Fruit fly (Drosophila melanogaster) whole organism, embryonic: Measurements from ENCODE around the gene Ir87a.

Experiments
- Aef1 ChIP-seq: fragments of 200-800 bp; sonication (Bioruptor generic); IDR thresholded peaks from 3 replicates; pipeline ENCODE4 v1.3.6; 2022; ENCODE audit warnings: missing biosample characterization, missing genetic modification characterization
- Bgb ChIP-seq: fragments of 200-800 bp; sonication (Bioruptor generic); IDR thresholded peaks from 2 replicates; pipeline ENCODE4 v1.3.6; 2022; ENCODE audit warnings: missing biosample characterization, missing genetic modification characterization; ENCODE audit not compliant: partially characterized antibody
- CG10274 ChIP-seq: fragments of 200-800 bp; sonication (Bioruptor generic); optimal IDR thresholded peaks from 3 replicates; lab custom pipeline; 2017; ENCODE audit warnings: missing biosample characterization, mild to moderate bottlenecking, missing genetic modification characterization
- CG10462 ChIP-seq: fragments of 200-800 bp; sonication (Bioruptor generic); optimal IDR thresholded peaks from 2 replicates; lab custom pipeline; 2016; ENCODE audit warnings: missing biosample characterization, missing genetic modification characterization
- CG10959 ChIP-seq: fragments of 200-800 bp; sonication (Bioruptor generic); IDR thresholded peaks from 2 replicates; pipeline ENCODE4 v1.3.6; 2022; ENCODE audit warnings: missing biosample characterization, missing genetic modification characterization
- CG11085 ChIP-seq: fragments of 200-800 bp; sonication (Bioruptor generic); IDR thresholded peaks from 2 replicates; pipeline ENCODE4 v1.3.6; 2022; ENCODE audit warnings: missing biosample characterization, missing genetic modification characterization
- CG13624 ChIP-seq: fragments of 200-800 bp; sonication (Bioruptor generic); optimal IDR thresholded peaks from 2 replicates; lab custom pipeline; 2016; ENCODE audit warnings: missing biosample characterization, missing genetic modification characterization
- CG13775 ChIP-seq: fragments of 200-800 bp; sonication (Bioruptor generic); optimal IDR thresholded peaks from 3 replicates; lab custom pipeline; 2017; ENCODE audit warnings: missing biosample characterization, mild to moderate bottlenecking, missing genetic modification characterization
- CG15011 ChIP-seq: fragments of 200-800 bp; sonication (Bioruptor generic); optimal IDR thresholded peaks from 3 replicates; lab custom pipeline; 2018; ENCODE audit warnings: missing biosample characterization, mild to moderate bottlenecking, missing genetic modification characterization
- CG16813 ChIP-seq: fragments of 200-800 bp; sonication (Bioruptor generic); IDR thresholded peaks from 3 replicates; pipeline ENCODE4 v1.3.6; 2022; ENCODE audit warnings: missing biosample characterization, missing genetic modification characterization; ENCODE audit not compliant: partially characterized antibody
- CG17385 ChIP-seq: fragments of 200-800 bp; sonication (Bioruptor generic); optimal IDR thresholded peaks from 3 replicates; lab custom pipeline; 2018; ENCODE audit warnings: missing biosample characterization, mild to moderate bottlenecking, missing genetic modification characterization
- CG18619 ChIP-seq: fragments of 200-800 bp; sonication (Bioruptor generic); optimal IDR thresholded peaks from 3 replicates; lab custom pipeline; 2017; ENCODE audit warnings: missing biosample characterization, mild to moderate bottlenecking, missing genetic modification characterization
- CG30403 ChIP-seq: fragments of 200-800 bp; sonication (Bioruptor generic); optimal IDR thresholded peaks from 3 replicates; lab custom pipeline; 2016; ENCODE audit warnings: missing biosample characterization, missing genetic modification characterization
- CG31224 ChIP-seq: fragments of 200-800 bp; sonication (Bioruptor generic); IDR thresholded peaks from 2 replicates; pipeline ENCODE4 v1.3.6; 2022; ENCODE audit warnings: missing biosample characterization, missing genetic modification characterization
- CG32767 ChIP-seq: fragments of 200-800 bp; sonication (Bioruptor generic); IDR thresholded peaks from 2 replicates; pipeline ENCODE4 v1.3.6; 2022; ENCODE audit warnings: missing biosample characterization, missing genetic modification characterization
- CG32772 ChIP-seq: fragments of 200-800 bp; sonication (Bioruptor generic); IDR thresholded peaks from 2 replicates; pipeline ENCODE4 v1.3.6; 2022; ENCODE audit warnings: missing biosample characterization, missing genetic modification characterization
- CG3281 ChIP-seq: fragments of 200-800 bp; sonication (Bioruptor generic); optimal IDR thresholded peaks from 3 replicates; lab custom pipeline; 2017; ENCODE audit warnings: missing biosample characterization, mild to moderate bottlenecking, missing genetic modification characterization
- CG5180 ChIP-seq: fragments of 200-800 bp; sonication (Bioruptor generic); optimal IDR thresholded peaks from 3 replicates; lab custom pipeline; 2017; ENCODE audit warnings: missing biosample characterization, missing genetic modification characterization, mild to moderate bottlenecking, moderate library complexity, missing genetic modification reagents
- CG5953 ChIP-seq: fragments of 200-800 bp; sonication (Bioruptor generic); IDR thresholded peaks from 2 replicates; pipeline ENCODE4 v1.3.6; 2022; ENCODE audit warnings: missing biosample characterization, missing genetic modification characterization
- CG6654 ChIP-seq: fragments of 200-800 bp; sonication (Bioruptor generic); optimal IDR thresholded peaks from 2 replicates; lab custom pipeline; 2017; ENCODE audit warnings: missing biosample characterization, mild to moderate bottlenecking, missing genetic modification characterization
- CG6854 ChIP-seq: fragments of 200-800 bp; sonication (Bioruptor generic); optimal IDR thresholded peaks from 3 replicates; lab custom pipeline; 2017; ENCODE audit warnings: missing biosample characterization, mild to moderate bottlenecking, missing genetic modification characterization
- CG7271 ChIP-seq: fragments of 200-800 bp; sonication (Bioruptor generic); optimal IDR thresholded peaks from 2 replicates; lab custom pipeline; 2018; ENCODE audit warnings: missing biosample characterization, mild to moderate bottlenecking, missing genetic modification characterization, moderate library complexity
- Chrac-16 ChIP-seq: fragments of 200-800 bp; sonication (Bioruptor generic); optimal IDR thresholded peaks from 3 replicates; lab custom pipeline; 2016; ENCODE audit warnings: missing biosample characterization, missing genetic modification characterization
- Doc2 ChIP-seq: fragments of 200-800 bp; sonication (Bioruptor generic); IDR thresholded peaks from 2 replicates; pipeline ENCODE4 v1.3.6; 2022; ENCODE audit warnings: missing biosample characterization, missing genetic modification characterization
- Doc3 ChIP-seq: fragments of 200-800 bp; sonication (Bioruptor generic); IDR thresholded peaks from 3 replicates; pipeline ENCODE4 v1.3.6; 2022; ENCODE audit warnings: missing biosample characterization, missing genetic modification characterization; ENCODE audit not compliant: partially characterized antibody
- Dp ChIP-seq: fragments of 200-800 bp; sonication (Bioruptor generic); optimal IDR thresholded peaks from 2 replicates; lab custom pipeline; 2018; ENCODE audit warnings: missing biosample characterization, mild to moderate bottlenecking, missing genetic modification characterization, moderate library complexity
- Mes4 ChIP-seq: fragments of 200-800 bp; sonication (Bioruptor generic); optimal IDR thresholded peaks from 2 replicates; lab custom pipeline; 2016; ENCODE audit warnings: missing biosample characterization, missing genetic modification characterization
- Mrtf ChIP-seq: fragments of 200-800 bp; sonication (Bioruptor generic); IDR thresholded peaks from 3 replicates; pipeline ENCODE4 v1.3.6; 2022; ENCODE audit warnings: missing biosample characterization, missing genetic modification characterization
- NC2β ChIP-seq: fragments of 200-800 bp; sonication (Bioruptor generic); optimal IDR thresholded peaks from 2 replicates; lab custom pipeline; 2016; ENCODE audit warnings: missing biosample characterization, missing genetic modification characterization
- Rx ChIP-seq: fragments of 200-800 bp; sonication (Bioruptor generic); IDR thresholded peaks from 2 replicates; pipeline ENCODE4 v1.3.6; 2022; ENCODE audit warnings: missing biosample characterization, missing genetic modification characterization
- Stat92E ChIP-seq, 3 experiments: fragments of >200 bp in 2 of 3; fragments of 200-800 bp in 1 of 3; sonication (Bioruptor generic) in 1 of 3; optimal IDR thresholded peaks; 2 replicates each; lab custom pipeline; 2017 to 2019; ENCODE audit warnings: missing biosample characterization in 3 of 3, missing genetic modification characterization in 3 of 3, mild to moderate bottlenecking in 1 of 3, moderate library complexity in 1 of 3
- Xrp1 ChIP-seq: fragments of 200-800 bp; sonication (Bioruptor generic); IDR thresholded peaks from 2 replicates; pipeline ENCODE4 v1.3.6; 2022; ENCODE audit warnings: missing biosample characterization, missing genetic modification characterization
- amos ChIP-seq: fragments of 200-800 bp; sonication (Bioruptor generic); IDR thresholded peaks from 2 replicates; pipeline ENCODE4 v1.3.6; 2022; ENCODE audit warnings: missing biosample characterization, missing genetic modification characterization; ENCODE audit not compliant: partially characterized antibody
- ap ChIP-seq: fragments of 200-800 bp; sonication (Bioruptor generic); IDR thresholded peaks from 2 replicates; pipeline ENCODE4 v1.3.6; 2022; ENCODE audit warnings: missing biosample characterization, missing genetic modification characterization
- ato ChIP-seq: fragments of 200-800 bp; sonication (Bioruptor generic); IDR thresholded peaks from 2 replicates; pipeline ENCODE4 v1.3.6; 2022; ENCODE audit warnings: missing biosample characterization, missing genetic modification characterization; ENCODE audit not compliant: partially characterized antibody
- dati ChIP-seq: fragments of 200-800 bp; sonication (Bioruptor generic); IDR thresholded peaks from 2 replicates; pipeline ENCODE4 v1.3.6; 2022; ENCODE audit warnings: missing biosample characterization, missing genetic modification characterization
- dm ChIP-seq: fragments of 200-800 bp; sonication (Bioruptor generic); optimal IDR thresholded peaks from 3 replicates; lab custom pipeline; 2016; ENCODE audit warnings: missing biosample characterization, missing genetic modification characterization
- esg ChIP-seq: fragments of 200-800 bp; sonication (Bioruptor generic); conservative IDR thresholded peaks from 2 replicates; pipeline ENCODE4 v1.3.6; 2022; ENCODE audit warnings: missing biosample characterization, missing genetic modification characterization
- gem ChIP-seq: fragments of 200-800 bp; sonication (Bioruptor generic); optimal IDR thresholded peaks from 2 replicates; lab custom pipeline; 2019; ENCODE audit warnings: missing biosample characterization, mild to moderate bottlenecking, missing genetic modification characterization, moderate library complexity
- gsb-n ChIP-seq: fragments of 200-800 bp; sonication (Bioruptor generic); optimal IDR thresholded peaks from 3 replicates; lab custom pipeline; 2018; ENCODE audit warnings: missing biosample characterization, mild to moderate bottlenecking, missing genetic modification characterization
- her ChIP-seq: fragments of 200-800 bp; sonication (Bioruptor generic); optimal IDR thresholded peaks from 2 replicates; lab custom pipeline; 2016; ENCODE audit warnings: missing biosample characterization, missing genetic modification characterization
- knrl ChIP-seq: fragments of 200-800 bp; sonication (Bioruptor generic); IDR thresholded peaks from 3 replicates; pipeline ENCODE4 v1.3.6; 2022; ENCODE audit warnings: missing biosample characterization, missing genetic modification characterization; ENCODE audit not compliant: partially characterized antibody
- luna ChIP-seq: fragments of 200-800 bp; sonication (Bioruptor generic); optimal IDR thresholded peaks from 2 replicates; lab custom pipeline; 2016; ENCODE audit warnings: missing biosample characterization, missing genetic modification characterization
- nmo ChIP-seq: fragments of 200-800 bp; sonication (Bioruptor generic); optimal IDR thresholded peaks from 2 replicates; lab custom pipeline; 2018; ENCODE audit warnings: missing biosample characterization, mild to moderate bottlenecking, missing genetic modification characterization, moderate library complexity
- pita ChIP-seq: fragments of 200-800 bp; sonication (Bioruptor generic); optimal IDR thresholded peaks from 2 replicates; lab custom pipeline; 2017; ENCODE audit warnings: missing biosample characterization, mild to moderate bottlenecking, missing genetic modification characterization
- pnt ChIP-seq: fragments of 200-800 bp; sonication (Bioruptor generic); optimal IDR thresholded peaks from 3 replicates; lab custom pipeline; 2016; ENCODE audit warnings: missing biosample characterization, missing genetic modification characterization
- salm ChIP-seq: fragments of 200-800 bp; sonication (Bioruptor generic); optimal IDR thresholded peaks from 2 replicates; lab custom pipeline; 2018; ENCODE audit warnings: missing biosample characterization, mild to moderate bottlenecking, missing genetic modification characterization
- sc ChIP-seq, 3 experiments: fragments of >200 bp in 2 of 3; fragments of 200-800 bp in 1 of 3; sonication (Bioruptor generic) in 1 of 3; optimal IDR thresholded peaks; 2 replicates in 2 of 3; 3 replicates in 1 of 3; lab custom pipeline; 2017; ENCODE audit warnings: mild to moderate bottlenecking in 1 of 3, missing biosample characterization in 1 of 3, missing genetic modification characterization in 1 of 3, missing genetic modification reagents in 1 of 3
- schlank ChIP-seq: fragments of 200-800 bp; sonication (Bioruptor generic); optimal IDR thresholded peaks from 2 replicates; lab custom pipeline; 2018; ENCODE audit warnings: missing biosample characterization, mild to moderate bottlenecking, missing genetic modification characterization
- tup ChIP-seq: fragments of 200-800 bp; sonication (Bioruptor generic); optimal IDR thresholded peaks from 2 replicates; lab custom pipeline; 2016; ENCODE audit warnings: missing biosample characterization, mild to moderate bottlenecking, missing genetic modification characterization, moderate library complexity
- twi ChIP-seq: fragments of 200-800 bp; optimal IDR thresholded peaks from 2 replicates; lab custom pipeline; 2019; ENCODE audit warnings: missing biosample characterization, mild to moderate bottlenecking, missing genetic modification characterization, moderate library complexity

Ir87a gene

DNA sequence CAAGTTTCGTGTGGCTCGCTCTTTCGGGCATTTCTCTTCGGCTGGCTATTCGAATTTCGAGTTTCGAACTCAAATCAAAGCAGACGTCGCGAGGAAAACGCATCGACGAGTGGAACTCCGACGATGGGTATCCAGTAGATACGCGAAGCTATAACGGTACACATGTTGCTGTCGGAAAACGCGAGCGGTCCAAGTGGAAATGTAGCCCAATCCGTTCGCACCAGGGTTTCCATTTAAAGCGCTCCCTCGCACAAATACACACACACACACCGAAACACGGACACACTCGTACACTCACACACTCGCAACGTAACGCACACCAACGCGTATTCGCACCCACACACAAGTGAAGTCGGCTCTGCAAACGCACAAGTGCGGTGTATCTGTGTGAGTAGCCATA, 30.3 kb downstream of the Ir87a start, which contains the start of gene side-IV (continued):
- TF ChIP-seq nmo (no peak), dati (GFP tag; lab: Robert Waterston, UW) (no peak), CG5953 (GFP tag; lab: Robert Waterston, UW) (no peak), dm (GFP tag; lab: Kevin White, UChicago) (no peak), Rx (GFP tag; lab: Robert Waterston, UW) (no peak), ato (GFP tag; lab: Robert Waterston, UW) (no peak), Bgb (GFP tag; lab: Robert Waterston, UW) (peak; percentile 60; the same call in 1 of the 2 replicates), Xrp1 (GFP tag; lab: Robert Waterston, UW) (no peak), CG17385 (GFP tag; lab: Kevin White, UChicago) (no peak), CG10462 (GFP tag; lab: Kevin White, UChicago) (no peak), luna (GFP tag; lab: Kevin White, UChicago) (no peak), gsb-n (tag; lab: Kevin White, UChicago) (no peak), twi (tag; lab: Kevin White, UChicago) (peak; percentile 26), CG7271 (tag; lab: Kevin White, UChicago) (no peak), Mrtf (GFP tag; lab: Robert Waterston, UW) (no peak), CG32767 (peak; percentile 50), CG10959 (GFP tag; lab: Robert Waterston, UW) (no peak), CG6654 (GFP tag; lab: Kevin White, UChicago) (no peak), schlank (tag; lab: Kevin White, UChicago) (no peak), Mes4 (GFP tag; lab: Kevin White, UChicago) (no peak), Dp (no peak), pita (no peak), pnt (no peak), Stat92E (GFP tag; optimal IDR thresholded peaks at IDR 0.05; lab: Kevin White, UChicago) (no peak), CG13624 (GFP tag; lab: Kevin White, UChicago) (no peak), ap (GFP tag; lab: Robert Waterston, UW) (no peak), her (no peak), gem (tag; lab: Kevin White, UChicago) (no peak), CG32772 (GFP tag; lab: Robert Waterston, UW) (no peak), CG18619 (no peak), tup (GFP tag; lab: Kevin White, UChicago) (no peak), Doc2 (GFP tag; lab: Robert Waterston, UW) (no peak), NC2β (GFP tag; lab: Kevin White, UChicago) (no peak), Aef1 (GFP tag; lab: Robert Waterston, UW) (no peak), knrl (GFP tag; lab: Robert Waterston, UW) (peak; percentile 17; the same call in 1 of the 3 replicates), CG5180 (GFP tag; lab: Kevin White, UChicago) (no peak), CG31224 (no peak), CG15011 (GFP tag; lab: Kevin White, UChicago) (no peak), Doc3 (GFP tag; lab: Robert Waterston, UW) (no peak), salm (no peak), Chrac-16 (no peak), CG16813 (GFP tag; lab: Robert Waterston, UW) (no peak), esg (no peak), CG30403 (no peak), sc (optimal IDR thresholded peaks at IDR 0.05; lab: Kevin White, UChicago) (no peak), sc (GFP tag; optimal IDR thresholded peaks at IDR 0.05; lab: Kevin White, UChicago) (no peak), CG3281 (GFP tag; lab: Kevin White, UChicago) (no peak), amos (no peak; the same call in 1 of the 2 replicates), CG10274 (GFP tag; lab: Kevin White, UChicago) (no peak), CG6854 (GFP tag; lab: Kevin White, UChicago) (no peak), CG13775 (GFP tag; lab: Kevin White, UChicago) (no peak), CG11085 (GFP tag; lab: Robert Waterston, UW) (no peak)
